Worm (Caenorhabditis elegans) whole organism, L1 larva: Measurements from ENCODE around the gene T01G6.1.

Experiments
- C04F5.9 ChIP-seq: sonication (generic microtip); optimal IDR thresholded peaks from 2 replicates; lab custom pipeline; 2016; ENCODE audit warnings: missing genetic modification characterization, missing compliant biosample characterization
- Y116A8C.19 ChIP-seq: sonication (generic microtip); optimal IDR thresholded peaks from 2 replicates; lab custom pipeline; 2016; ENCODE audit warnings: missing compliant biosample characterization, missing genetic modification characterization, borderline replicate concordance
- aha-1 ChIP-seq: fragments of 150-350 bp; optimal IDR thresholded peaks from 2 replicates; lab custom pipeline; 2014; ENCODE audit warnings: missing biosample characterization, missing genetic modification characterization
- aly-2 ChIP-seq: fragments of 150-350 bp; optimal IDR thresholded peaks from 2 replicates; lab custom pipeline; 2014; ENCODE audit warnings: missing biosample characterization, missing genetic modification characterization
- ama-1 ChIP-seq: fragments of 150-350 bp; optimal IDR thresholded peaks from 2 replicates; lab custom pipeline; 2014
- blmp-1 ChIP-seq: fragments of 150-350 bp; optimal IDR thresholded peaks from 2 replicates; lab custom pipeline; 2014; ENCODE audit warnings: missing biosample characterization, missing genetic modification characterization
- ceh-8 ChIP-seq: fragments of 200-800 bp; sonication (Bioruptor generic); optimal IDR thresholded peaks from 2 replicates; lab custom pipeline; 2018; ENCODE audit warnings: mild to moderate bottlenecking, missing genetic modification characterization, moderate library complexity, missing compliant biosample characterization
- ceh-88 ChIP-seq: fragments of 200-800 bp; sonication (Bioruptor generic); IDR thresholded peaks from 2 replicates; pipeline ENCODE4 v1.3.6; 2022; ENCODE audit warnings: missing genetic modification characterization, missing compliant biosample characterization
- efl-1 ChIP-seq, 4 experiments: fragments of 150-350 bp; optimal IDR thresholded peaks in 3 of 4; peaks in 1 of 4; 1 replicate in 1 of 4; 2 replicates in 3 of 4; lab custom pipeline; 2014; ENCODE audit warnings: missing biosample characterization in 2 of 4, missing genetic modification characterization in 2 of 4, missing genetic modification reagents in 2 of 4
- egl-13 ChIP-seq: sonication (generic microtip); optimal IDR thresholded peaks from 2 replicates; lab custom pipeline; 2016; ENCODE audit warnings: missing genotype, missing genetic modification reagents, missing genetic modification characterization, missing compliant biosample characterization
- egl-27 ChIP-seq, 2 experiments: fragments of 150-350 bp in 1 of 2; sonication (generic microtip); optimal IDR thresholded peaks; 3 replicates each; lab custom pipeline; 2017 to 2018; ENCODE audit warnings: missing biosample characterization in 2 of 2, missing genetic modification characterization in 2 of 2, missing genetic modification reagents in 2 of 2
- elt-2 ChIP-seq: sonication (generic microtip); optimal IDR thresholded peaks from 2 replicates; lab custom pipeline; 2016; ENCODE audit warnings: missing genetic modification characterization, mild to moderate bottlenecking, inconsistent platforms, missing compliant biosample characterization, missing genetic modification reagents
- elt-3 ChIP-seq, 6 experiments: fragments of 150-350 bp in 1 of 6; sonication (generic microtip); optimal IDR thresholded peaks; 2 replicates each; lab custom pipeline; 2017 to 2018; ENCODE audit warnings: missing biosample characterization in 6 of 6, missing genetic modification characterization in 6 of 6, inconsistent platforms in 1 of 6
- fkh-10 ChIP-seq: sonication (generic microtip); optimal IDR thresholded peaks from 2 replicates; lab custom pipeline; 2017; ENCODE audit warnings: missing biosample characterization, missing genetic modification reagents, missing genetic modification characterization
- fos-1 ChIP-seq: fragments of 150-350 bp; optimal IDR thresholded peaks from 2 replicates; lab custom pipeline; 2014; ENCODE audit warnings: missing biosample characterization, missing genetic modification characterization
- hlh-17 ChIP-seq: fragments of 200-800 bp; sonication (Bioruptor generic); optimal IDR thresholded peaks from 2 replicates; lab custom pipeline; 2018; ENCODE audit warnings: missing genetic modification characterization, mild to moderate bottlenecking, missing compliant biosample characterization, moderate library complexity, borderline replicate concordance
- hlh-4 ChIP-seq: sonication (generic microtip); optimal IDR thresholded peaks from 2 replicates; lab custom pipeline; 2016; ENCODE audit warnings: mild to moderate bottlenecking, missing genetic modification characterization, missing compliant biosample characterization
- hpl-2 ChIP-seq: fragments of 150-350 bp; optimal IDR thresholded peaks from 2 replicates; lab custom pipeline; 2014; ENCODE audit warnings: missing biosample characterization, missing genetic modification reagents, missing genetic modification characterization
- irx-1 ChIP-seq: sonication (generic microtip); optimal IDR thresholded peaks from 2 replicates; lab custom pipeline; 2016; ENCODE audit warnings: missing genetic modification characterization, missing compliant biosample characterization
- isw-1 ChIP-seq: fragments of 200-800 bp; sonication (Bioruptor generic); IDR thresholded peaks from 2 replicates; pipeline ENCODE4 v1.3.6; 2022; ENCODE audit warnings: missing genetic modification characterization, missing compliant biosample characterization
- lin-13 ChIP-seq: fragments of 150-350 bp; optimal IDR thresholded peaks from 2 replicates; lab custom pipeline; 2014; ENCODE audit warnings: missing biosample characterization, missing genetic modification reagents, missing genetic modification characterization
- lin-39 ChIP-seq: fragments of 150-350 bp; optimal IDR thresholded peaks from 2 replicates; lab custom pipeline; 2014; ENCODE audit warnings: missing biosample characterization, missing genetic modification reagents, missing genetic modification characterization
- mab-9 ChIP-seq: fragments of 200-800 bp; sonication (Bioruptor generic); IDR thresholded peaks from 2 replicates; pipeline ENCODE4 v1.3.6; 2022; ENCODE audit warnings: missing genetic modification reagents, missing genetic modification characterization, missing compliant biosample characterization
- nhr-12 ChIP-seq: sonication (generic microtip); optimal IDR thresholded peaks from 2 replicates; lab custom pipeline; 2017; ENCODE audit warnings: missing biosample characterization, missing genetic modification characterization
- nhr-20 ChIP-seq: sonication (generic microtip); optimal IDR thresholded peaks from 2 replicates; lab custom pipeline; 2016; ENCODE audit warnings: mild to moderate bottlenecking, missing genetic modification characterization, missing compliant biosample characterization
- nhr-237 ChIP-seq: fragments of 150-350 bp; optimal IDR thresholded peaks from 2 replicates; lab custom pipeline; 2014; ENCODE audit warnings: missing biosample characterization, missing genetic modification characterization
- nhr-47 ChIP-seq: sonication (generic microtip); optimal IDR thresholded peaks from 2 replicates; lab custom pipeline; 2016; ENCODE audit warnings: mild to moderate bottlenecking, missing genetic modification characterization, moderate library complexity, missing compliant biosample characterization
- nhr-71 ChIP-seq: sonication (generic microtip); optimal IDR thresholded peaks from 2 replicates; lab custom pipeline; 2016; ENCODE audit warnings: mild to moderate bottlenecking, missing genetic modification characterization, moderate library complexity, missing compliant biosample characterization
- nhr-76 ChIP-seq: sonication (generic microtip); optimal IDR thresholded peaks from 2 replicates; lab custom pipeline; 2017; ENCODE audit warnings: missing biosample characterization, missing genetic modification characterization
- nhr-77 ChIP-seq: fragments of 150-350 bp; optimal IDR thresholded peaks from 2 replicates; lab custom pipeline; 2014; ENCODE audit warnings: missing biosample characterization, missing genetic modification characterization
- nhr-84 ChIP-seq: sonication (generic microtip); optimal IDR thresholded peaks from 2 replicates; lab custom pipeline; 2017; ENCODE audit warnings: missing biosample characterization, missing genetic modification characterization
- nhr-90 ChIP-seq: sonication (generic microtip); optimal IDR thresholded peaks from 2 replicates; lab custom pipeline; 2016; ENCODE audit warnings: mild to moderate bottlenecking, missing genetic modification characterization, missing compliant biosample characterization; ENCODE audit not compliant: poor library complexity
- pag-3 ChIP-seq: sonication (generic microtip); optimal IDR thresholded peaks from 2 replicates; lab custom pipeline; 2017; ENCODE audit warnings: missing genetic modification characterization, mild to moderate bottlenecking, missing compliant biosample characterization, antibody characterized with exemption, borderline replicate concordance; ENCODE audit not compliant: insufficient read depth
- pax-3 ChIP-seq: fragments of 200-800 bp; sonication (Bioruptor generic); optimal IDR thresholded peaks from 2 replicates; lab custom pipeline; 2018; ENCODE audit warnings: mild to moderate bottlenecking, missing genetic modification characterization, moderate library complexity, missing compliant biosample characterization
- rnt-1 ChIP-seq: sonication (generic microtip); optimal IDR thresholded peaks from 2 replicates; lab custom pipeline; 2016; ENCODE audit warnings: mild to moderate bottlenecking, missing genetic modification characterization, moderate library complexity, missing compliant biosample characterization
- snpc-4 ChIP-seq: fragments of 150-350 bp; optimal IDR thresholded peaks from 2 replicates; lab custom pipeline; 2014; ENCODE audit warnings: missing biosample characterization, missing genetic modification characterization
- sox-4 ChIP-seq: sonication (generic microtip); optimal IDR thresholded peaks from 2 replicates; lab custom pipeline; 2016; ENCODE audit warnings: missing genetic modification characterization, missing compliant biosample characterization
- sptf-1 ChIP-seq: fragments of 150-350 bp; optimal IDR thresholded peaks from 2 replicates; lab custom pipeline; 2014; ENCODE audit warnings: missing biosample characterization, missing genetic modification characterization
- unc-62 ChIP-seq: fragments of 150-350 bp; optimal IDR thresholded peaks from 2 replicates; lab custom pipeline; 2014; ENCODE audit warnings: missing biosample characterization, missing genetic modification reagents, missing genetic modification characterization
- unc-86 ChIP-seq: sonication (generic microtip); optimal IDR thresholded peaks from 2 replicates; lab custom pipeline; 2016; ENCODE audit warnings: missing genetic modification characterization, missing compliant biosample characterization
- vab-15 ChIP-seq: sonication (generic microtip); optimal IDR thresholded peaks from 2 replicates; lab custom pipeline; 2017; ENCODE audit warnings: missing genotype, mild to moderate bottlenecking, missing genetic modification characterization, missing compliant biosample characterization
- zip-4 ChIP-seq: fragments of 200-800 bp; sonication (Bioruptor generic); optimal IDR thresholded peaks from 2 replicates; lab custom pipeline; 2018; ENCODE audit warnings: mild to moderate bottlenecking, missing genetic modification characterization, moderate library complexity, missing compliant biosample characterization
- ztf-11 ChIP-seq, 2 experiments: sonication (generic microtip); optimal IDR thresholded peaks; 2 replicates each; lab custom pipeline; 2016 to 2017; ENCODE audit warnings: missing genetic modification characterization in 2 of 2, missing biosample characterization in 1 of 2, missing compliant biosample characterization in 1 of 2

The T01G6.1 gene

DNA sequence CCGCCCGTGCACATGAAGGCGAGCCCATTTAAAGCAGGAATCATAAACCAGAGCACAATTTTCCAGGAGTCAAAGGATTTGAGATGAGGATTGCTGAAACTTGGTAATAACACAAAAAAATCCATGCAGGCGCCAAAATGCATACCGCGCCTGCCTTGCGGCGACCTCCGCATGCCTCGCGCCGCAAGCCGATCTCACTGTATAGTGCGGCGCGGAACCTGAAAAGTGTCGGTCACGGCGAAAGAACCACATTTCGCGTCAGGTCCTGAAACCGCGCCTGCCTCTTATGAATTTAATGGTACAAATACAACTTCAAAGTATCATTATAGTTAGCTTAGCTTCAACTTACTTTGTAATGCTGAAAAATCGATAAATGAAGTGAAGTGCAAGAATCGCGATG is 3.0 kb downstream of the T01G6.1 start:
- TF ChIP-seq nhr-71 (tag; lab: Kevin White, UChicago) (no peak), fkh-10 (GFP tag; lab: Kevin White, UChicago) (no peak), blmp-1 (tag; lab: Kevin White, UChicago) (no peak), efl-1 (optimal IDR thresholded peaks at IDR 0.05; lab: Kevin White, UChicago) (no peak), efl-1 (GFP tag; optimal IDR thresholded peaks at IDR 0.05 in 1 of 2; lab: Kevin White, UChicago) (no peak), elt-2 (no peak), nhr-90 (tag; lab: Kevin White, UChicago) (no peak), sptf-1 (tag; lab: Kevin White, UChicago) (no peak), egl-13 (no peak), pax-3 (no peak)

DNA sequence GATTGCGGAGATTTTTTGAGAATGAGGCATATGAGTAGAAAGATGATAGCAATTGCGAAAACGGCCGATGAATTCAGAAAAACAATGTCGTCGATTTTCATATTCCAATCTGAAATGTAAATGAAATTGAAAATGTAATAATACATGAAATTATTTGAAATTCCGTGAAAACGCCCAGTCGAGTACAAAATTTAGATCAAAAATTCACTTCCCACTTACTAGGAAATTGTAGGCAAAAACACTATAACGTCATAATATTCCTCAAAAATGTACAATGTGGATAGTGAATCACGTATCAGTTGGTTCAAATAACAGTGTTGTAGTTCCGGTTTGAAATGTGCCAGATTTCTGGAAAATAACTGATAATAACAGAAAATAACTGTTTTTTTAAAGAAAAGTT is 3.7 kb downstream of the T01G6.1 start, which contains the start of gene str-256:
Gene str-256 (minus strand): TSS at position 101 of the 400 bp plus-strand sequence.
- no peak for TF ChIP-seq ceh-88 (GFP tag; lab: Robert Waterston, UW)
- no peak for TF ChIP-seq C04F5.9
- no peak for TF ChIP-seq nhr-77 (tag; lab: Kevin White, UChicago)
- TF ChIP-seq elt-2 = no peak
- no peak for TF ChIP-seq pag-3 (tag; lab: Kevin White, UChicago)
- TF ChIP-seq fos-1 (tag; lab: Kevin White, UChicago) = no peak
- no peak for TF ChIP-seq hlh-17 (GFP tag; lab: Kevin White, UChicago)
- no peak for TF ChIP-seq sox-4 (tag; lab: Kevin White, UChicago)
- no peak for TF ChIP-seq pax-3
- no peak for TF ChIP-seq ama-1
- no peak for TF ChIP-seq nhr-237 (tag; lab: Kevin White, UChicago)
- TF ChIP-seq elt-3 (tag; optimal IDR thresholded peaks at IDR 0.05; lab: Kevin White, UChicago) = no peak

- TF ChIP-seq sox-4 (tag; lab: Kevin White, UChicago) = no peak
- TF ChIP-seq rnt-1 (tag; lab: Kevin White, UChicago) = no peak
- TF ChIP-seq aly-2 (tag; lab: Kevin White, UChicago) = no peak
- TF ChIP-seq nhr-20 (tag; lab: Kevin White, UChicago) = no peak
- TF ChIP-seq pag-3 (tag; lab: Kevin White, UChicago) = no peak
- TF ChIP-seq lin-13 (GFP tag; lab: Kevin White, UChicago) = no peak
- TF ChIP-seq hpl-2 (GFP tag; lab: Kevin White, UChicago) = no peak
- no peak for TF ChIP-seq lin-39 (tag; lab: Kevin White, UChicago)
- no peak for TF ChIP-seq nhr-76
- TF ChIP-seq isw-1 (GFP tag; lab: Robert Waterston, UW) = no peak
- TF ChIP-seq unc-86 (tag; lab: Kevin White, UChicago) = no peak
- no peak for TF ChIP-seq Y116A8C.19 (tag; lab: Kevin White, UChicago)
- no peak for TF ChIP-seq aha-1 (tag; lab: Kevin White, UChicago)
- no peak for TF ChIP-seq nhr-237 (tag; lab: Kevin White, UChicago)
- no peak for TF ChIP-seq hlh-4
These were observed 5.3 kb downstream of the T01G6.1 start, which contains the start of gene T01G6.10 for ce11 chrV:502803-503273. T01G6.10 (minus strand) TSS chrV:503223.

ce11 chrV:503728-504127 is 6.2 kb downstream of the T01G6.1 start, which contains the start of gene srlf-35:
srlf-35 (plus strand) TSS chrV:504028.
- TF ChIP-seq unc-62 (GFP tag; lab: Kevin White, UChicago) (no peak), mab-9 (GFP tag; lab: Robert Waterston, UW) (no peak), nhr-84 (tag; lab: Kevin White, UChicago) (no peak), ceh-8 (GFP tag; lab: Kevin White, UChicago) (no peak), lin-39 (tag; lab: Kevin White, UChicago) (no peak), fkh-10 (GFP tag; lab: Kevin White, UChicago) (no peak), nhr-47 (no peak), nhr-12 (tag; lab: Kevin White, UChicago) (no peak), egl-27 (tag; optimal IDR thresholded peaks at IDR 0.05; lab: Kevin White, UChicago) (no peak), ztf-11 (tag; optimal IDR thresholded peaks at IDR 0.05; lab: Kevin White, UChicago) (no peak), ceh-88 (GFP tag; lab: Robert Waterston, UW) (no peak), hpl-2 (GFP tag; lab: Kevin White, UChicago) (no peak), irx-1 (no peak), vab-15 (tag; lab: Kevin White, UChicago) (no peak), snpc-4 (no peak), zip-4 (no peak), nhr-20 (tag; lab: Kevin White, UChicago) (no peak), fos-1 (tag; lab: Kevin White, UChicago) (no peak), lin-13 (GFP tag; lab: Kevin White, UChicago) (no peak), hlh-17 (GFP tag; lab: Kevin White, UChicago) (no peak)
